Worm (Caenorhabditis elegans) whole organism, young adult: ENCODE results near the gene col-172.

ENCODE experiments used
- C06A6.2 ChIP-seq: fragments of 200-800 bp; sonication (Bioruptor generic); conservative IDR thresholded peaks from 2 replicates; pipeline ENCODE4 v1.3.6; 2022; ENCODE audit warnings: missing genetic modification characterization, missing compliant biosample characterization
- ama-1 ChIP-seq, 3 experiments: fragments of 150-350 bp in 1 of 3; sonication (generic microtip) in 2 of 3; optimal IDR thresholded peaks; 2 replicates each; lab custom pipeline; 2014 to 2018; ENCODE audit warnings: missing biosample characterization in 2 of 3, missing genetic modification characterization in 2 of 3, missing genetic modification reagents in 2 of 3
- attf-3 ChIP-seq: fragments of 200-800 bp; sonication (Bioruptor generic); conservative IDR thresholded peaks from 2 replicates; pipeline ENCODE4 v1.3.6; 2022; ENCODE audit warnings: missing genetic modification reagents, missing genetic modification characterization, missing compliant biosample characterization
- bed-1 ChIP-seq: fragments of 200-800 bp; sonication (Bioruptor generic); IDR thresholded peaks from 2 replicates; pipeline ENCODE4 v1.3.6; 2022; ENCODE audit warnings: missing genetic modification reagents, missing genetic modification characterization, missing compliant biosample characterization
- ccch-3 ChIP-seq: fragments of 200-800 bp; sonication (Bioruptor generic); optimal IDR thresholded peaks from 2 replicates; lab custom pipeline; 2018; ENCODE audit warnings: mild to moderate bottlenecking, missing genetic modification characterization, missing compliant biosample characterization
- cebp-2 ChIP-seq: fragments of 200-800 bp; sonication (Bioruptor generic); IDR thresholded peaks from 2 replicates; pipeline ENCODE4 v1.3.6; 2022; ENCODE audit warnings: missing genetic modification characterization, missing compliant biosample characterization
- ceh-40 ChIP-seq: fragments of 200-800 bp; sonication (Bioruptor generic); IDR thresholded peaks from 2 replicates; pipeline ENCODE4 v1.3.6; 2022; ENCODE audit warnings: missing genetic modification characterization, missing compliant biosample characterization
- hsf-1 ChIP-seq: fragments of 200-800 bp; sonication (Bioruptor generic); IDR thresholded peaks from 2 replicates; pipeline ENCODE4 v1.3.6; 2022; ENCODE audit warnings: missing genetic modification reagents, missing genetic modification characterization, missing compliant biosample characterization
- lsy-27 ChIP-seq: sonication (generic microtip); optimal IDR thresholded peaks from 2 replicates; lab custom pipeline; 2017; ENCODE audit warnings: missing genetic modification characterization, mild to moderate bottlenecking, missing compliant biosample characterization, antibody characterized with exemption, missing genotype, borderline replicate concordance; ENCODE audit not compliant: insufficient read depth
- madf-10 ChIP-seq: sonication (generic microtip); optimal IDR thresholded peaks from 2 replicates; lab custom pipeline; 2016; ENCODE audit warnings: mild to moderate bottlenecking, missing genetic modification characterization, missing compliant biosample characterization
- pha-4 ChIP-seq: fragments of 150-350 bp; sonication (generic microtip); optimal IDR thresholded peaks from 2 replicates; lab custom pipeline; 2014; ENCODE audit warnings: missing biosample characterization, missing genetic modification reagents, missing genetic modification characterization
- xnd-1 ChIP-seq: sonication (generic microtip); optimal IDR thresholded peaks from 2 replicates; lab custom pipeline; 2016; ENCODE audit warnings: missing genotype, missing genetic modification reagents, missing genetic modification characterization, missing compliant biosample characterization

DNA sequence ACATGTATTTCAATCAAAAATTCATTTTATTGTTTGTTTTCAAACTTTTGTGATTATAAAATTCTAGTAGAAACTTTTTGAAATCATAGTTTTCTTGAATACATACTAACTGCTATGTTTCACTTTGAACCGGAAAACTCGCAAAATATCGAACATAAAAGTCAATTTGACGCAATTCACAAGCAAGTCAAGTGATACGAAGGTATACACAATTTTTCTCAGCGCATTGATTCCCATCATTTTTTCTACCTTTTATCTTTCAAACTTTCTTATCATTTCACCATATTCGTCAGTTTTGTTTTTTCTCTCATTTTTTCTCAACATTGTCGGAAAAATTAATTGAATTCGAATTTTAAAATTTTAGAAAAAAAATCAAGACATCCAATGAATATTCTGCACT, 17.5 kb upstream of the col-172 start, which contains the start of gene nhr-173:
- no peak for TF ChIP-seq lsy-27 (tag; lab: Kevin White, UChicago)
- TF ChIP-seq C06A6.2 (GFP tag; lab: Robert Waterston, UW): no peak
- TF ChIP-seq cebp-2 (GFP tag; lab: Robert Waterston, UW): no peak
- TF ChIP-seq bed-1 (GFP tag; lab: Robert Waterston, UW): no peak
- TF ChIP-seq pha-4: no peak
- TF ChIP-seq attf-3 (GFP tag; lab: Robert Waterston, UW): no peak
- no peak for TF ChIP-seq hsf-1 (GFP tag; lab: Robert Waterston, UW)
- no peak for TF ChIP-seq madf-10 (tag; lab: Kevin White, UChicago)
- TF ChIP-seq ceh-40 (GFP tag; lab: Robert Waterston, UW): no peak
- TF ChIP-seq ccch-3 (GFP tag; lab: Kevin White, UChicago): no peak
- no peak for TF ChIP-seq ama-1 (optimal IDR thresholded peaks at IDR 0.05; lab: Kevin White, UChicago)
- TF ChIP-seq ama-1 (GFP tag; optimal IDR thresholded peaks at IDR 0.05; lab: Kevin White, UChicago): no peak
- TF ChIP-seq xnd-1: no peak
